Fruit fly (Drosophila melanogaster): ENCODE measurements around the gene Cp18.

- TF ChIP-seq tj (GFP tag; optimal IDR thresholded peaks at IDR 0.05) (no peak), CG12768 (GFP tag; optimal IDR thresholded peaks at IDR 0.05) (no peak), kay (GFP tag; ENCODE audit: borderline replicate concordance) (no peak), pad (GFP tag; optimal IDR thresholded peaks at IDR 0.05) (no peak), CG1620 (GFP tag; optimal IDR thresholded peaks at IDR 0.05) (no peak), CG11617 (GFP tag; optimal IDR thresholded peaks at IDR 0.05) (no peak)
Observed at dm6 chr3L:8677774-8678173, 48.8 kb upstream of the Cp18 start.

Measured in whole organism, adult.